Worm (Caenorhabditis elegans) whole organism, mixed stage, embryonic: Measurements from ENCODE around the gene str-163.
A peak's percentile ranks its signal among the peaks of the same experiment; 100 is the strongest.

Source experiments
- M03D4.4 ChIP-seq: sonication (generic microtip); optimal IDR thresholded peaks from 2 replicates; lab custom pipeline; 2017; ENCODE audit warnings: mild to moderate bottlenecking, missing genetic modification characterization, missing compliant biosample characterization
- bed-3 ChIP-seq: fragments of 200-800 bp; sonication (Bioruptor generic); optimal IDR thresholded peaks from 3 replicates; lab custom pipeline; 2018; ENCODE audit warnings: mild to moderate bottlenecking, missing genetic modification characterization, moderate library complexity, missing compliant biosample characterization
- cnd-1 ChIP-seq: fragments of 200-800 bp; sonication (Bioruptor generic); optimal IDR thresholded peaks from 2 replicates; lab custom pipeline; 2018; ENCODE audit warnings: mild to moderate bottlenecking, missing genetic modification characterization, missing compliant biosample characterization
- drap-1 ChIP-seq: fragments of 200-800 bp; sonication (Bioruptor generic); optimal IDR thresholded peaks from 3 replicates; lab custom pipeline; 2018; ENCODE audit warnings: mild to moderate bottlenecking, missing genetic modification characterization, missing compliant biosample characterization
- elt-1 ChIP-seq: sonication (generic microtip); optimal IDR thresholded peaks from 2 replicates; lab custom pipeline; 2017; ENCODE audit warnings: missing genetic modification characterization, mild to moderate bottlenecking, missing compliant biosample characterization, antibody characterized with exemption, moderate library complexity, borderline replicate concordance; ENCODE audit not compliant: insufficient read depth
- elt-3 ChIP-seq: fragments of 150-350 bp; optimal IDR thresholded peaks from 2 replicates; lab custom pipeline; 2014; ENCODE audit warnings: missing biosample characterization, missing genetic modification characterization
- ham-2 ChIP-seq: fragments of 200-800 bp; sonication (Bioruptor generic); optimal IDR thresholded peaks from 2 replicates; lab custom pipeline; 2018; ENCODE audit warnings: mild to moderate bottlenecking, missing genetic modification characterization, missing compliant biosample characterization
- lin-32 ChIP-seq: fragments of 200-800 bp; sonication (Bioruptor generic); optimal IDR thresholded peaks from 2 replicates; lab custom pipeline; 2018; ENCODE audit warnings: mild to moderate bottlenecking, missing genetic modification characterization, missing compliant biosample characterization
- mab-5 ChIP-seq: fragments of 150-350 bp; optimal IDR thresholded peaks from 2 replicates; lab custom pipeline; 2014; ENCODE audit warnings: missing biosample characterization, missing genetic modification characterization
- mep-1 ChIP-seq: fragments of 150-350 bp; optimal IDR thresholded peaks from 2 replicates; lab custom pipeline; 2017; ENCODE audit warnings: missing biosample characterization, missing genetic modification reagents, missing genetic modification characterization, inconsistent platforms
- mls-2 ChIP-seq: sonication (generic microtip); optimal IDR thresholded peaks from 2 replicates; lab custom pipeline; 2016; ENCODE audit warnings: mild to moderate bottlenecking, missing genetic modification characterization, moderate library complexity, missing compliant biosample characterization
- nhr-237 ChIP-seq: fragments of 150-350 bp; optimal IDR thresholded peaks from 2 replicates; lab custom pipeline; 2014; ENCODE audit warnings: missing biosample characterization, missing genetic modification characterization
- nhr-76 ChIP-seq: sonication (generic microtip); optimal IDR thresholded peaks from 2 replicates; lab custom pipeline; 2017; ENCODE audit warnings: missing biosample characterization, missing genetic modification characterization
- pha-4 ChIP-seq: fragments of 150-350 bp; optimal IDR thresholded peaks from 2 replicates; lab custom pipeline; 2018; ENCODE audit warnings: missing biosample characterization, missing genetic modification reagents, missing genetic modification characterization
- sem-2 ChIP-seq: fragments of 200-800 bp; sonication (Bioruptor generic); optimal IDR thresholded peaks from 2 replicates; lab custom pipeline; 2018; ENCODE audit warnings: mild to moderate bottlenecking, missing genetic modification characterization, missing compliant biosample characterization
- sptf-1 ChIP-seq: sonication (generic microtip); optimal IDR thresholded peaks from 2 replicates; lab custom pipeline; 2017; ENCODE audit warnings: mild to moderate bottlenecking, missing genetic modification characterization, moderate library complexity, missing compliant biosample characterization
- zip-8 ChIP-seq: fragments of 150-350 bp; optimal IDR thresholded peaks from 2 replicates; lab custom pipeline; 2014; ENCODE audit warnings: missing biosample characterization, missing genetic modification characterization
- ztf-11 ChIP-seq: fragments of 150-350 bp; optimal IDR thresholded peaks from 2 replicates; lab custom pipeline; 2014; ENCODE audit warnings: missing biosample characterization, missing genetic modification characterization

str-163 gene

DNA sequence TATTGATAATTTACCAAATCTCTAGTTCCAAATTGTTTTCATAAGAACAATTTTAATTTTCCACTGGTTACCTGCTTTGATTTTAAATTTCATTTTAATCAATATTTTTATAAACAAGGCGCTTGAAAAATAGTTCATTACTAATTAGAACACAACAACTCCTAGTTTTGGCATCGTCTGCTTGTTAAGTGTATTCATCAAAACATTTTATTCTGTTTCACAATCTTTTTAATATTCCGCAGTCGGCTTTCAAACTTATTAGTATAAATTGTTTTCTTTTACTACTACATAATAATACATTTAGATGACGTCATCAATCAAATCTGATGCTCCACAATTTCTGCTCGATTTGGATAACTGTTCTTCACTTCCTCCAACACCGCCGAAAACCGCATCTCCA is 48.5 kb downstream of the str-163 start, which contains the start of gene pes-1:
Gene pes-1, plus strand, starts transcription at position 301 of the 400 bp plus-strand sequence.
- TF ChIP-seq cnd-1 (tag; lab: Kevin White, UChicago) (no peak), mls-2 (tag; lab: Kevin White, UChicago) (no peak), zip-8 (tag; lab: Kevin White, UChicago) (peak; percentile 30), lin-32 (GFP tag; lab: Kevin White, UChicago) (no peak), elt-3 (no peak)

ce11 chrIV:5005154-5005553 is 51.2 kb downstream of the str-163 start:
- TF ChIP-seq nhr-76 (tag; lab: Kevin White, UChicago) = no peak
- no peak for TF ChIP-seq M03D4.4 (tag; lab: Kevin White, UChicago)
- no peak for TF ChIP-seq pha-4 (tag; lab: Kevin White, UChicago)
- no peak for TF ChIP-seq elt-1
- no peak for TF ChIP-seq sem-2 (GFP tag; lab: Kevin White, UChicago)
- TF ChIP-seq zip-8 (tag; lab: Kevin White, UChicago) = no peak
- TF ChIP-seq lin-32 (GFP tag; lab: Kevin White, UChicago) = no peak
- TF ChIP-seq cnd-1 (tag; lab: Kevin White, UChicago) = no peak
- TF ChIP-seq bed-3 (GFP tag; lab: Kevin White, UChicago) = no peak
- TF ChIP-seq mep-1 (tag; lab: Kevin White, UChicago) = no peak
- no peak for TF ChIP-seq mls-2 (tag; lab: Kevin White, UChicago)
- no peak for TF ChIP-seq sptf-1 (tag; lab: Kevin White, UChicago)
- no peak for TF ChIP-seq drap-1 (GFP tag; lab: Kevin White, UChicago)
- no peak for TF ChIP-seq elt-3
- no peak for TF ChIP-seq nhr-237
- no peak for TF ChIP-seq ztf-11
- no peak for TF ChIP-seq ham-2 (GFP tag; lab: Kevin White, UChicago)
- no peak for TF ChIP-seq mab-5 (tag; lab: Kevin White, UChicago)
